Fruit fly (Drosophila melanogaster): ENCODE measurements around the gene RtcB.

dm6 chr2L:19442627-19443026 lies 12.2 kb downstream of the RtcB start, which contains the start of gene CG10237:
- TF ChIP-seq CTCF (optimal IDR thresholded peaks at IDR 0.05) = no peak
- TF ChIP-seq CG8478 (optimal IDR thresholded peaks at IDR 0.05) = no peak
